Fruit fly (Drosophila melanogaster) whole organism, wandering third instar larva: ENCODE measurements around the gene bun.

ENCODE experiments used
- Abd-B ChIP-seq: fragments of >200 bp; optimal IDR thresholded peaks from 2 replicates; lab custom pipeline; 2017; ENCODE audit warnings: missing biosample characterization, missing genetic modification characterization
- CG32264 ChIP-seq: fragments of 200-800 bp; sonication (Bioruptor generic); optimal IDR thresholded peaks from 2 replicates; lab custom pipeline; 2016; ENCODE audit warnings: missing biosample characterization, missing genetic modification characterization
- CG9705 ChIP-seq: fragments of 200-800 bp; sonication (Bioruptor generic); optimal IDR thresholded peaks from 2 replicates; lab custom pipeline; 2018; ENCODE audit warnings: missing biosample characterization, mild to moderate bottlenecking, missing genetic modification characterization
- CrebA ChIP-seq: fragments of 200-800 bp; sonication (Bioruptor generic); optimal IDR thresholded peaks from 2 replicates; lab custom pipeline; 2016; ENCODE audit warnings: missing biosample characterization, mild to moderate bottlenecking, missing genetic modification characterization, borderline replicate concordance
- Dfd ChIP-seq: fragments of >200 bp; optimal IDR thresholded peaks from 2 replicates; lab custom pipeline; 2017; ENCODE audit warnings: missing biosample characterization, missing genetic modification characterization
- Dif ChIP-seq: fragments of 200-275, 200-300 bp; sonication (Bioruptor generic); optimal IDR thresholded peaks from 2 replicates; lab custom pipeline; 2018; ENCODE audit warnings: missing biosample characterization, missing genetic modification characterization; ENCODE audit not compliant: partially characterized antibody
- GATAd ChIP-seq: sonication (Bioruptor generic); optimal IDR thresholded peaks from 2 replicates; lab custom pipeline; 2016; ENCODE audit warnings: missing biosample characterization, missing genetic modification characterization
- HLH106 ChIP-seq: fragments of 200-800 bp; optimal IDR thresholded peaks from 3 replicates; lab custom pipeline; 2019; ENCODE audit warnings: missing biosample characterization, mild to moderate bottlenecking, missing genetic modification characterization, moderate library complexity
- Hnf4 ChIP-seq: fragments of 200-800 bp; sonication (Bioruptor generic); optimal IDR thresholded peaks from 2 replicates; lab custom pipeline; 2016; ENCODE audit warnings: missing biosample characterization, mild to moderate bottlenecking, missing genetic modification characterization
- Hr78 ChIP-seq: fragments of >200 bp; optimal IDR thresholded peaks from 2 replicates; lab custom pipeline; 2017; ENCODE audit warnings: missing biosample characterization, missing genetic modification characterization
- Hr83 ChIP-seq: fragments of 200-300 bp; sonication (Bioruptor generic); optimal IDR thresholded peaks from 2 replicates; lab custom pipeline; 2016; ENCODE audit warnings: missing biosample characterization, mild to moderate bottlenecking, missing genetic modification characterization, moderate library complexity; ENCODE audit not compliant: poor library complexity, severe bottlenecking
- Jra ChIP-seq: sonication (Bioruptor generic); optimal IDR thresholded peaks from 2 replicates; lab custom pipeline; 2016; ENCODE audit warnings: missing biosample characterization, missing genetic modification characterization
- Mio ChIP-seq: sonication (Bioruptor generic); optimal IDR thresholded peaks from 2 replicates; lab custom pipeline; 2016; ENCODE audit warnings: missing biosample characterization, missing genetic modification characterization
- Myc ChIP-seq: fragments of >200 bp; optimal IDR thresholded peaks from 2 replicates; lab custom pipeline; 2017
- N ChIP-seq: fragments of >200 bp; optimal IDR thresholded peaks from 2 replicates; lab custom pipeline; 2018; ENCODE audit warnings: missing biosample characterization, missing external identifiers, missing genetic modification characterization
- OdsH ChIP-seq: fragments of 200-800 bp; sonication (Bioruptor generic); optimal IDR thresholded peaks from 2 replicates; lab custom pipeline; 2016; ENCODE audit warnings: missing biosample characterization, mild to moderate bottlenecking, missing genetic modification characterization
- Rel ChIP-seq, 2 experiments: fragments of 200-800 bp; sonication (Bioruptor generic) in 1 of 2; optimal IDR thresholded peaks; 2 replicates in 1 of 2; 3 replicates in 1 of 2; lab custom pipeline; 2016 to 2019; ENCODE audit warnings: mild to moderate bottlenecking in 2 of 2, missing biosample characterization in 2 of 2, missing genetic modification characterization in 2 of 2, moderate library complexity in 1 of 2
- Sp1 ChIP-seq: fragments of 200-800 bp; sonication (Bioruptor generic); optimal IDR thresholded peaks from 3 replicates; lab custom pipeline; 2019; ENCODE audit warnings: missing biosample characterization, mild to moderate bottlenecking, missing genetic modification characterization, moderate library complexity
- Vsx2 ChIP-seq: fragments of 200-300, 225-300 bp; sonication (Bioruptor generic); optimal IDR thresholded peaks from 2 replicates; lab custom pipeline; 2018; ENCODE audit warnings: missing biosample characterization, missing genetic modification characterization; ENCODE audit not compliant: partially characterized antibody
- br ChIP-seq: fragments of 200-800 bp; sonication (Bioruptor generic); optimal IDR thresholded peaks from 2 replicates; lab custom pipeline; 2016; ENCODE audit warnings: missing biosample characterization, missing genetic modification characterization
- brk ChIP-seq: fragments of 200-800 bp; sonication (Bioruptor generic); optimal IDR thresholded peaks from 2 replicates; lab custom pipeline; 2016; ENCODE audit warnings: missing biosample characterization, mild to moderate bottlenecking, missing genetic modification characterization
- dl ChIP-seq, 2 experiments: fragments of 175-275, 200-275 bp in 1 of 2; fragments of 200-275 bp in 1 of 2; sonication (Bioruptor generic); optimal IDR thresholded peaks; lab custom pipeline; 2018; ENCODE audit warnings: mild to moderate bottlenecking in 2 of 2, missing biosample characterization in 2 of 2, missing genetic modification characterization in 2 of 2, moderate library complexity in 2 of 2; ENCODE audit not compliant: partially characterized antibody in 2 of 2, insufficient read depth in 1 of 2
- dmrt93B ChIP-seq: fragments of 200-800 bp; sonication (Bioruptor generic); optimal IDR thresholded peaks from 2 replicates; lab custom pipeline; 2018; ENCODE audit warnings: missing biosample characterization, mild to moderate bottlenecking, missing genetic modification characterization
- dsf ChIP-seq: sonication (Bioruptor generic); optimal IDR thresholded peaks from 2 replicates; lab custom pipeline; 2016; ENCODE audit warnings: missing biosample characterization, missing genetic modification characterization, borderline replicate concordance
- ey ChIP-seq: fragments of 200-800 bp; sonication (Bioruptor generic); optimal IDR thresholded peaks from 2 replicates; lab custom pipeline; 2016; ENCODE audit warnings: missing biosample characterization, missing genetic modification characterization
- foxo ChIP-seq, 2 experiments: fragments of 200-800 bp; sonication (Bioruptor generic); optimal IDR thresholded peaks; 2 replicates in 1 of 2; 3 replicates in 1 of 2; lab custom pipeline; 2016 to 2017; ENCODE audit warnings: missing biosample characterization in 2 of 2, missing genetic modification characterization in 2 of 2
- fru ChIP-seq: fragments of 200-800 bp; sonication (Bioruptor generic); optimal IDR thresholded peaks from 3 replicates; lab custom pipeline; 2016; ENCODE audit warnings: missing biosample characterization, mild to moderate bottlenecking, missing genetic modification characterization
- h ChIP-seq: fragments of 200-800 bp; sonication (Bioruptor generic); optimal IDR thresholded peaks from 3 replicates; lab custom pipeline; 2016; ENCODE audit warnings: missing biosample characterization, mild to moderate bottlenecking, missing genetic modification characterization
- jim ChIP-seq: fragments of 175-275, 200-325 bp; sonication (Bioruptor generic); optimal IDR thresholded peaks from 2 replicates; lab custom pipeline; 2016; ENCODE audit warnings: missing biosample characterization, mild to moderate bottlenecking, missing genetic modification characterization
- lola ChIP-seq: fragments of >200 bp; optimal IDR thresholded peaks from 2 replicates; lab custom pipeline; 2017; ENCODE audit warnings: missing biosample characterization, missing genetic modification characterization
- pan ChIP-seq: fragments of >200 bp; optimal IDR thresholded peaks from 2 replicates; lab custom pipeline; 2017
- psq ChIP-seq: fragments of 200-800 bp; sonication (Bioruptor generic); optimal IDR thresholded peaks from 3 replicates; lab custom pipeline; 2017; ENCODE audit warnings: missing biosample characterization, mild to moderate bottlenecking, missing genetic modification characterization, moderate library complexity
- rgr ChIP-seq: fragments of 200-800 bp; sonication (Bioruptor generic); optimal IDR thresholded peaks from 3 replicates; lab custom pipeline; 2016; ENCODE audit warnings: missing biosample characterization, mild to moderate bottlenecking, missing genetic modification characterization
- sage ChIP-seq: fragments of 200-800 bp; sonication (Bioruptor generic); optimal IDR thresholded peaks from 2 replicates; lab custom pipeline; 2016; ENCODE audit warnings: missing biosample characterization, mild to moderate bottlenecking, missing genetic modification characterization
- sv ChIP-seq: fragments of 200-800 bp; sonication (Bioruptor generic); optimal IDR thresholded peaks from 3 replicates; lab custom pipeline; 2016; ENCODE audit warnings: missing biosample characterization, missing genetic modification characterization
- tai ChIP-seq: sonication (Bioruptor generic); optimal IDR thresholded peaks from 2 replicates; lab custom pipeline; 2016; ENCODE audit warnings: missing biosample characterization, missing genetic modification characterization
- usp ChIP-seq: fragments of >200 bp; optimal IDR thresholded peaks from 2 replicates; lab custom pipeline; 2017; ENCODE audit warnings: missing biosample characterization, missing genetic modification characterization
- woc ChIP-seq: sonication (Bioruptor generic); optimal IDR thresholded peaks from 2 replicates; lab custom pipeline; 2016; ENCODE audit warnings: missing biosample characterization, mild to moderate bottlenecking, missing genetic modification characterization

The bun gene

DNA sequence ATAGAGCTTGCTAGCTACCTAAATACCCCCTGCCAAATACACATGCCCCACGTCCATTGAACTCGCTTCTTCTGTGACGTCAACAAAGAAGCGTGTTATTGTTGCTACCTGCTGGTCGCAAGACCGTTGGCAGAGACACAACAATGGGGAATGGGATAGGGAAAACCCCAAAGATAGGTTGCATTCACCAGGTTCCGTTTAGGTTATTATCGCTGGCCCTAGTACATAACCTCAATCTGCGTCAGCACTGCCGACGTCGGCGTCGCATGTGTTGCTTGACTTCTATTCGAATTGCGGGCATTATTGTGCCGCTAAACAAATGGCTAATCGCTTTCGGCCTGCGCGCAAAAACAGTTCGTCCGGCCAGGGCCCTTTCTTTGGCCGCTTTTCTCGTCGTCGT is 111.0 kb downstream of the bun start:
- TF ChIP-seq Hnf4 (GFP tag; lab: Kevin White, UChicago) (no peak), Rel (GFP tag; optimal IDR thresholded peaks at IDR 0.05; lab: Kevin White, UChicago) (no peak), Rel (tag; optimal IDR thresholded peaks at IDR 0.05; lab: Kevin White, UChicago) (peak; percentile 93)
- TF ChIP-seq, all 38 proteins: peak for 1

DNA sequence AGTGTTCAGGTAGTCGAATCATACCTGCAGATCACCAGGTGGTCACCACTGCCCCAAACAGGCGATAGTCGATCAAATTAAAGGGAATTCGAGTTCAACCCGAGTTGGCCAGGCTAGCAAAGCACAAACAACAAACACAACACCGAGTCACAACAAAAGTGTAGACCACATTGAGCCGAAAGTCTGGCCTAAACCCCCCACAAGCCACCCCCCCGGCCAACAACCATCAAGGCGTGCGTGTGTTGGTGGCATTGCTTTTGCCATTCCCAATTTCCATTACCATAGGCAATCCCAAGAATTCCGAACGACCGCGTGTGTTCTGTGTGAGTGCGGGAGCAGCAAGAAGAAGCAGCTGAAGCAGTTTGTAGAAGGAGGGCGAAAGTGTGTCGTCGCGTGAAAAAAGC is 111.9 kb downstream of the bun start, which contains the start of gene SC35:
TSS of gene SC35 (minus strand) at position 131 of the 404 bp plus-strand sequence.
- TF ChIP-seq Dif (GFP tag; lab: Kevin White, UChicago) (peak; percentile 2), sage (GFP tag; lab: Kevin White, UChicago) (no peak), pan (no peak), Hr83 (GFP tag; lab: Kevin White, UChicago) (peak; percentile 60), usp (GFP tag; lab: Kevin White, UChicago) (no peak), psq (peak; percentile 37), h (GFP tag; lab: Kevin White, UChicago) (no peak), lola (GFP tag; lab: Kevin White, UChicago) (no peak), OdsH (GFP tag; lab: Kevin White, UChicago) (no peak), Abd-B (no peak), Sp1 (GFP tag; lab: Kevin White, UChicago) (no peak), dsf (GFP tag; lab: Kevin White, UChicago) (no peak), jim (GFP tag; lab: Kevin White, UChicago) (peak; percentile 4), GATAd (no peak), dl (GFP tag; optimal IDR thresholded peaks at IDR 0.05; lab: Kevin White, UChicago; ENCODE audit: insufficient read depth in 1 of 2, partially characterized antibody in 2 of 2) (peak; percentile 19 to 43), HLH106 (tag; lab: Kevin White, UChicago) (no peak), Vsx2 (GFP tag; lab: Kevin White, UChicago) (no peak), Rel (GFP tag; optimal IDR thresholded peaks at IDR 0.05; lab: Kevin White, UChicago) (no peak), Rel (tag; optimal IDR thresholded peaks at IDR 0.05; lab: Kevin White, UChicago) (peak; percentile 91), tai (no peak), CG32264 (GFP tag; lab: Kevin White, UChicago) (no peak), Dfd (GFP tag; lab: Kevin White, UChicago) (no peak), fru (GFP tag; lab: Kevin White, UChicago) (no peak), Jra (GFP tag; lab: Kevin White, UChicago) (no peak), Myc (lab: Kevin White, UChicago) (peak; percentile 52)

DNA sequence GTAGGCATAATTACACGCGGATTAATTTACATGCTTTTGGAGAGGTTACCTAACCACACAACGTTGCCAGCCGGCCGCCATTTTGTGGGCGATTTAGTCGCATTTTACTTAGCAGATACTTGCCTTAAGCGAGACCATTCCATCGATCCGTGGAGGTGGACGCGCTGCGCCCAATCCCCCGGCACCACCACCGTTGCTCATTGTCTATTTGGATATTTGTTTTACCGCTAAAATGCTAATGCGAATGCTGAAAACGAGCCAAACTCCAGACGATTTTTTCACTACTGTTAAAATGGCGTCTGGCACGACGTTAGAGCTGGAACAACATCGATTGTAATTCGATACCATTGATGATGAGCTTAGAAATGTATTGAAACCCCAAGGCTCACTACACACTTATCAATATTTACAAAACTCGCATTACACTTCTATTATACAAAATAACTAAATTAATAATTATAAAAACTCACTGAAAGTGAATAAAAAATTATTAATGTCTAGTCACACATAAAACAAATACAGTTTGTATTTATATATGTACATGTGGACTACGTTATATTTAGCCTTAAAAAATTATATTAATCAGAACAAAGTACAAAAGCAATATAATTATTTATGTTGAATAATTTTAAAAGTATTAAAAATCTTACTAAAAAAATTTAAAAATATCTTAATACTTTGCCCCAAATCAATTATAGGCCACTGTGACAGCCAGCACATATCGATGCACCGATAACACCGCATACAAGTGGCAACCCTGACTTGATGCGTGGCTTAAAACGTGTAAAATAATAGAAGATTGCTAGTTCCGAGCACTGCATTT is 112.5 kb downstream of the bun start, which contains the start of gene eRF3:
TSS of gene eRF3 (plus strand) at position 741 of the 823 bp plus-strand sequence.
- no peak for TF ChIP-seq sage (GFP tag; lab: Kevin White, UChicago)
- TF ChIP-seq psq = peak; percentile 59
- no peak for TF ChIP-seq dmrt93B (GFP tag; lab: Kevin White, UChicago)
- peak; percentile 4 to 67 for TF ChIP-seq dl (GFP tag; optimal IDR thresholded peaks at IDR 0.05; lab: Kevin White, UChicago; ENCODE audit: insufficient read depth in 1 of 2, partially characterized antibody in 2 of 2)
- TF ChIP-seq GATAd = no peak
- no peak for TF ChIP-seq CrebA
- TF ChIP-seq sv (GFP tag; lab: Kevin White, UChicago) = peak; percentile 59
- peak; percentile 63 for TF ChIP-seq rgr
- TF ChIP-seq CG32264 (GFP tag; lab: Kevin White, UChicago) = no peak
- TF ChIP-seq foxo (GFP tag; optimal IDR thresholded peaks at IDR 0.05; lab: Kevin White, UChicago) = peak in 1 of 2 experiments; percentile 67
- TF ChIP-seq tai = no peak
- no peak for TF ChIP-seq pan
- TF ChIP-seq Myc (lab: Kevin White, UChicago) = no peak
- TF ChIP-seq lola (GFP tag; lab: Kevin White, UChicago) = no peak
- TF ChIP-seq Dfd (GFP tag; lab: Kevin White, UChicago) = no peak
- no peak for TF ChIP-seq brk (GFP tag; lab: Kevin White, UChicago)
- no peak for TF ChIP-seq Abd-B
- no peak for TF ChIP-seq br (GFP tag; lab: Kevin White, UChicago)
- no peak for TF ChIP-seq Mio (GFP tag; lab: Kevin White, UChicago)
- TF ChIP-seq fru (GFP tag; lab: Kevin White, UChicago) = peak; percentile 34
- TF ChIP-seq Rel (GFP tag; optimal IDR thresholded peaks at IDR 0.05; lab: Kevin White, UChicago) = no peak
- no peak for TF ChIP-seq Rel (tag; optimal IDR thresholded peaks at IDR 0.05; lab: Kevin White, UChicago)
- peak; percentile 75 for TF ChIP-seq Sp1 (GFP tag; lab: Kevin White, UChicago)
- peak; percentile 65 for TF ChIP-seq Hnf4 (GFP tag; lab: Kevin White, UChicago)
- TF ChIP-seq ey (GFP tag; lab: Kevin White, UChicago) = peak; percentile 19
- TF ChIP-seq Dif (GFP tag; lab: Kevin White, UChicago) = peak; percentile 92
- peak; percentile 51 for TF ChIP-seq Jra (GFP tag; lab: Kevin White, UChicago)
- no peak for TF ChIP-seq jim (GFP tag; lab: Kevin White, UChicago)
- TF ChIP-seq woc (GFP tag; lab: Kevin White, UChicago) = peak; percentile 30
- peak; percentile 17 for TF ChIP-seq CG9705 (GFP tag; lab: Kevin White, UChicago)
- no peak for TF ChIP-seq usp (GFP tag; lab: Kevin White, UChicago)
- no peak for TF ChIP-seq N (GFP tag; lab: Kevin White, UChicago)
- peak; percentile 61 for TF ChIP-seq h (GFP tag; lab: Kevin White, UChicago)
- TF ChIP-seq OdsH (GFP tag; lab: Kevin White, UChicago) = peak; percentile 68
- peak; percentile 84 for TF ChIP-seq HLH106 (tag; lab: Kevin White, UChicago)
- TF ChIP-seq Hr78 (GFP tag; lab: Kevin White, UChicago) = no peak
- peak; percentile 16 for TF ChIP-seq Hr83 (GFP tag; lab: Kevin White, UChicago)
